Fruit fly (Drosophila melanogaster) whole organism, embryonic: ENCODE data around the gene mop.

Source experiments
- ATbp ChIP-seq: fragments of 200-800 bp; sonication (Bioruptor generic); optimal IDR thresholded peaks from 2 replicates; lab custom pipeline; 2017; ENCODE audit warnings: missing biosample characterization, mild to moderate bottlenecking, missing genetic modification characterization, missing genetic modification reagents
- Aef1 ChIP-seq: fragments of 200-800 bp; sonication (Bioruptor generic); IDR thresholded peaks from 3 replicates; pipeline ENCODE4 v1.3.6; 2022; ENCODE audit warnings: missing biosample characterization, missing genetic modification characterization
- B-H2 ChIP-seq: fragments of 200-800 bp; sonication (Bioruptor generic); optimal IDR thresholded peaks from 2 replicates; lab custom pipeline; 2018; ENCODE audit warnings: missing biosample characterization, mild to moderate bottlenecking, missing genetic modification characterization
- Blimp-1 ChIP-seq: fragments of 200-800 bp; sonication (Bioruptor generic); optimal IDR thresholded peaks from 3 replicates; lab custom pipeline; 2018; ENCODE audit warnings: missing biosample characterization, missing genetic modification characterization, mild to moderate bottlenecking, moderate library complexity, missing genetic modification reagents
- CG10565 ChIP-seq: fragments of 200-800 bp; sonication (Bioruptor generic); optimal IDR thresholded peaks from 3 replicates; lab custom pipeline; 2016; ENCODE audit warnings: missing biosample characterization, mild to moderate bottlenecking, missing genetic modification characterization
- CG10979 ChIP-seq: fragments of 200-800 bp; sonication (Bioruptor generic); optimal IDR thresholded peaks from 2 replicates; lab custom pipeline; 2018; ENCODE audit warnings: missing biosample characterization, mild to moderate bottlenecking, missing genetic modification characterization, moderate library complexity
- CG11456 ChIP-seq: fragments of 200-800 bp; sonication (Bioruptor generic); IDR thresholded peaks from 3 replicates; pipeline ENCODE4 v1.3.6; 2022; ENCODE audit warnings: missing biosample characterization, missing genetic modification characterization
- CG12769 ChIP-seq: fragments of 200-800 bp; sonication (Bioruptor generic); optimal IDR thresholded peaks from 2 replicates; lab custom pipeline; 2019; ENCODE audit warnings: missing biosample characterization, mild to moderate bottlenecking, missing genetic modification characterization, moderate library complexity
- CG15073 ChIP-seq: fragments of 200-800 bp; sonication (Bioruptor generic); optimal IDR thresholded peaks from 2 replicates; lab custom pipeline; 2016; ENCODE audit warnings: missing biosample characterization, missing genetic modification characterization
- CG17328 ChIP-seq: fragments of 200-800 bp; sonication (Bioruptor generic); IDR thresholded peaks from 2 replicates; pipeline ENCODE4 v1.3.6; 2022; ENCODE audit warnings: missing biosample characterization, missing genetic modification characterization
- CG17912 ChIP-seq: fragments of 200-800 bp; sonication (Bioruptor generic); optimal IDR thresholded peaks from 2 replicates; lab custom pipeline; 2018; ENCODE audit warnings: missing biosample characterization, mild to moderate bottlenecking, missing genetic modification characterization
- CG18011 ChIP-seq: fragments of 200-800 bp; sonication (Bioruptor generic); optimal IDR thresholded peaks from 2 replicates; lab custom pipeline; 2017; ENCODE audit warnings: missing biosample characterization, missing genetic modification characterization, mild to moderate bottlenecking, moderate library complexity, missing genotype
- CG2875 ChIP-seq: fragments of 200-800 bp; sonication (Bioruptor generic); optimal IDR thresholded peaks from 2 replicates; lab custom pipeline; 2017; ENCODE audit warnings: missing biosample characterization, mild to moderate bottlenecking, missing genetic modification characterization, missing genetic modification reagents
- CG31388 ChIP-seq: fragments of 200-800 bp; sonication (Bioruptor generic); optimal IDR thresholded peaks from 2 replicates; lab custom pipeline; 2016; ENCODE audit warnings: missing biosample characterization, missing genetic modification characterization
- CG3407 ChIP-seq: fragments of 200-800 bp; sonication (Bioruptor generic); optimal IDR thresholded peaks from 2 replicates; lab custom pipeline; 2018; ENCODE audit warnings: missing biosample characterization, mild to moderate bottlenecking, missing genetic modification characterization
- CG6175 ChIP-seq: fragments of 200-800 bp; sonication (Bioruptor generic); IDR thresholded peaks from 3 replicates; pipeline ENCODE4 v1.3.6; 2022; ENCODE audit warnings: missing biosample characterization, missing genetic modification characterization
- CG7271 ChIP-seq: fragments of 200-800 bp; sonication (Bioruptor generic); optimal IDR thresholded peaks from 2 replicates; lab custom pipeline; 2018; ENCODE audit warnings: missing biosample characterization, mild to moderate bottlenecking, missing genetic modification characterization, moderate library complexity
- CG8089 ChIP-seq: fragments of 200-800 bp; sonication (Bioruptor generic); optimal IDR thresholded peaks from 3 replicates; lab custom pipeline; 2016; ENCODE audit warnings: missing biosample characterization, missing genetic modification characterization
- CG9727 ChIP-seq: fragments of 200-800 bp; sonication (Bioruptor generic); optimal IDR thresholded peaks from 3 replicates; lab custom pipeline; 2017; ENCODE audit warnings: missing biosample characterization, mild to moderate bottlenecking, missing genetic modification characterization
- D19B ChIP-seq: fragments of 200-800 bp; sonication (Bioruptor generic); optimal IDR thresholded peaks from 2 replicates; lab custom pipeline; 2017; ENCODE audit warnings: missing biosample characterization, mild to moderate bottlenecking, missing genetic modification characterization
- Dip2 ChIP-seq: fragments of 200-800 bp; sonication (Bioruptor generic); IDR thresholded peaks from 2 replicates; pipeline ENCODE4 v1.3.6; 2022; ENCODE audit warnings: missing biosample characterization, missing genetic modification characterization
- Dp ChIP-seq: fragments of 200-800 bp; sonication (Bioruptor generic); optimal IDR thresholded peaks from 2 replicates; lab custom pipeline; 2018; ENCODE audit warnings: missing biosample characterization, mild to moderate bottlenecking, missing genetic modification characterization, moderate library complexity
- Ets97D ChIP-seq: fragments of 200-800 bp; sonication (Bioruptor generic); optimal IDR thresholded peaks from 3 replicates; lab custom pipeline; 2016; ENCODE audit warnings: missing biosample characterization, missing genetic modification characterization
- Fer1 ChIP-seq: fragments of 200-800 bp; sonication (Bioruptor generic); optimal IDR thresholded peaks from 2 replicates; lab custom pipeline; 2017; ENCODE audit warnings: missing biosample characterization, mild to moderate bottlenecking, missing genetic modification characterization
- HLH3B ChIP-seq: fragments of 200-800 bp; sonication (Bioruptor generic); IDR thresholded peaks from 2 replicates; pipeline ENCODE4 v1.3.6; 2022; ENCODE audit warnings: missing biosample characterization, missing genetic modification characterization
- Hr39 ChIP-seq: fragments of >200 bp; optimal IDR thresholded peaks from 2 replicates; lab custom pipeline; 2017
- Mad ChIP-seq: fragments of 200-800 bp; sonication (Bioruptor generic); optimal IDR thresholded peaks from 2 replicates; lab custom pipeline; 2016; ENCODE audit warnings: missing biosample characterization, missing genetic modification characterization
- NFAT ChIP-seq: fragments of 200-800 bp; sonication (Bioruptor generic); IDR thresholded peaks from 2 replicates; pipeline ENCODE4 v1.3.6; 2022; ENCODE audit warnings: missing biosample characterization, missing genetic modification characterization
- Ptx1 ChIP-seq: fragments of 200-800 bp; sonication (Bioruptor generic); IDR thresholded peaks from 2 replicates; pipeline ENCODE4 v1.3.6; 2022; ENCODE audit warnings: missing biosample characterization, missing genetic modification characterization
- cg ChIP-seq: fragments of 200-800 bp; sonication (Bioruptor generic); optimal IDR thresholded peaks from 3 replicates; lab custom pipeline; 2019; ENCODE audit warnings: missing biosample characterization, mild to moderate bottlenecking, missing genetic modification characterization, moderate library complexity
- dpn ChIP-seq, 2 experiments: fragments of 200-800 bp; sonication (Bioruptor generic); optimal IDR thresholded peaks; 3 replicates each; lab custom pipeline; 2016; ENCODE audit warnings: missing biosample characterization in 2 of 2, missing genetic modification characterization in 2 of 2
- fu2 ChIP-seq: fragments of 200-800 bp; sonication (Bioruptor generic); optimal IDR thresholded peaks from 2 replicates; lab custom pipeline; 2016; ENCODE audit warnings: missing biosample characterization, missing genetic modification characterization
- hb ChIP-seq: fragments of 200-800 bp; sonication (Bioruptor generic); IDR thresholded peaks from 3 replicates; pipeline ENCODE4 v1.3.6; 2022; ENCODE audit warnings: missing biosample characterization, missing genetic modification characterization; ENCODE audit not compliant: partially characterized antibody
- hkb ChIP-seq, 2 experiments: fragments of 200-800 bp in 1 of 2; fragments of >200 bp in 1 of 2; sonication (Bioruptor generic) in 1 of 2; IDR thresholded peaks in 1 of 2; optimal IDR thresholded peaks in 1 of 2; 2 replicates each; pipeline versions ENCODE4 v1.3.6 to Lab custom; 2017 to 2022; ENCODE audit warnings: missing biosample characterization in 1 of 2, missing genetic modification characterization in 1 of 2
- kah ChIP-seq: fragments of 200-800 bp; sonication (Bioruptor generic); optimal IDR thresholded peaks from 2 replicates; lab custom pipeline; 2018; ENCODE audit warnings: missing biosample characterization, mild to moderate bottlenecking, missing genetic modification characterization
- lbe ChIP-seq: fragments of 200-800 bp; sonication (Bioruptor generic); optimal IDR thresholded peaks from 2 replicates; lab custom pipeline; 2016; ENCODE audit warnings: missing biosample characterization, mild to moderate bottlenecking, missing genetic modification characterization
- nau ChIP-seq: fragments of 200-800 bp; sonication (Bioruptor generic); optimal IDR thresholded peaks from 3 replicates; lab custom pipeline; 2017; ENCODE audit warnings: missing biosample characterization, mild to moderate bottlenecking, missing genetic modification characterization, missing genetic modification reagents
- org-1 ChIP-seq: fragments of 200-800 bp; sonication (Bioruptor generic); optimal IDR thresholded peaks from 2 replicates; lab custom pipeline; 2017; ENCODE audit warnings: missing biosample characterization, missing genetic modification characterization
- otp ChIP-seq: fragments of 200-800 bp; sonication (Bioruptor generic); IDR thresholded peaks from 3 replicates; pipeline ENCODE4, ENCODE4 v1.3.6; 2022; ENCODE audit warnings: missing biosample characterization, missing genetic modification characterization
- pan ChIP-seq, 4 experiments: fragments of >200 bp in 3 of 4; fragments of 200-800 bp in 1 of 4; sonication (Bioruptor generic) in 1 of 4; optimal IDR thresholded peaks in 3 of 4; IDR thresholded peaks in 1 of 4; 2 replicates each; pipeline versions ENCODE4 v1.3.6 to Lab custom; 2017 to 2022; ENCODE audit warnings: missing biosample characterization in 2 of 4, missing genetic modification characterization in 2 of 4, mixed read lengths in 1 of 4
- pros ChIP-seq: fragments of 200-800 bp; sonication (Bioruptor generic); optimal IDR thresholded peaks from 3 replicates; lab custom pipeline; 2019; ENCODE audit warnings: missing biosample characterization, mild to moderate bottlenecking, missing genetic modification characterization, moderate library complexity
- so ChIP-seq: fragments of 200-800 bp; sonication (Bioruptor generic); IDR thresholded peaks from 3 replicates; pipeline ENCODE4 v1.3.6; 2022; ENCODE audit warnings: missing biosample characterization, missing genetic modification characterization
- sob ChIP-seq: fragments of 200-800 bp; sonication (Bioruptor generic); IDR thresholded peaks from 2 replicates; pipeline ENCODE4 v1.3.6; 2022; ENCODE audit warnings: missing biosample characterization, missing genetic modification characterization
- tll ChIP-seq, 2 experiments: fragments of 200-800 bp in 1 of 2; fragments of >200 bp in 1 of 2; sonication (Bioruptor generic) in 1 of 2; optimal IDR thresholded peaks; 2 replicates each; lab custom pipeline; 2017 to 2019; ENCODE audit warnings: missing biosample characterization in 2 of 2, missing genetic modification characterization in 2 of 2, mild to moderate bottlenecking in 1 of 2, moderate library complexity in 1 of 2
- tx ChIP-seq: fragments of 200-800 bp; sonication (Bioruptor generic); optimal IDR thresholded peaks from 2 replicates; lab custom pipeline; 2016; ENCODE audit warnings: missing biosample characterization, missing genetic modification characterization
- zen ChIP-seq: fragments of 200-800 bp; sonication (Bioruptor generic); optimal IDR thresholded peaks from 3 replicates; lab custom pipeline; 2018; ENCODE audit warnings: missing biosample characterization, mild to moderate bottlenecking, missing genetic modification characterization, moderate library complexity

Gene mop

DNA sequence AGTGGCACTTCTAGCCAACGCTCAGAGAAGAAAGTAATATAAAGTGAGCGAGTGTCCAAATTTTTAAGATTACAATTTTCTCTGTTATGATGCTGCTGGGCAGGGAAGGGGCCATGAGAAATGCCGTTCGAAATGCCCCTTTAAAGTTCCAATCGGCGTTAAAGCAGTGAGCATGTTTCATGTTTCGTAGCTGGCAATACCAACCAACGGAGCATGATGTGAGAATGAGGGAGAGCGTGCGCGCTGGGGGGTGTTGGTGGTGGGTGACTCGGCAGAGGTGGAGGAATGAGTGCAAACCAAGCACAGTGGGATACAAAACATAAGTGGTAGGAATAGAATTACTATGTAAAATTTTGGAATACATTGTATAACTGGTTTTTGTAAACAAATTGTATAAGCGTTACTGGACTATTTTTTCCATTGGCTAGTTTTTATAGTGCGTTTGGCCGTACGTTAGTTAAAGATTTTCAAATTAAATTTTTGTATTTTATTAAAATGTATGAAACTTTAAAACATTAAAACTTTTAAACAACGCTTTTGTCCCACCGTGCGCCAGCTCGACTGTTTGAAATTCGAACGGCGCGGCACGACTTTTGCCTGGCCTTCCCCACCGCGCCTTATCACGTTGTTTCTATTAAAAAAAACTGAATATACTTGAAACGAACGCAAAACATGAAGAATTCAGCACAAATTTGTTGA lies 16.7 kb downstream of the mop start (continued):
- TF ChIP-seq dpn (GFP tag; optimal IDR thresholded peaks at IDR 0.05; lab: Kevin White, UChicago) (peak; percentile 99 to 100), tll (GFP tag; optimal IDR thresholded peaks at IDR 0.05; lab: Kevin White, UChicago) (peak in 1 of 2 experiments; percentile 81), CG8089 (GFP tag; lab: Kevin White, UChicago) (peak; percentile 98), otp (GFP tag; lab: Robert Waterston, UW) (peak; percentile 99), hkb (optimal IDR thresholded peaks at IDR 0.05; lab: Kevin White, UChicago) (peak; percentile 4), hkb (GFP tag; IDR thresholded peaks at IDR 0.05; lab: Robert Waterston, UW) (peak; percentile 100), pan (optimal IDR thresholded peaks at IDR 0.05; lab: Kevin White, UChicago) (no peak), pan (GFP tag; optimal IDR thresholded peaks at IDR 0.05 in 1 of 2, IDR thresholded peaks at IDR 0.05 in 1 of 2) (peak in 1 of 2 experiments; percentile 99), D19B (peak; percentile 99), so (GFP tag; lab: Robert Waterston, UW) (peak; percentile 100), CG10979 (tag; lab: Kevin White, UChicago) (peak; percentile 100), CG6175 (peak; percentile 99), Hr39 (no peak), ATbp (GFP tag; lab: Kevin White, UChicago) (peak; percentile 100), pros (GFP tag; lab: Kevin White, UChicago) (peak; percentile 99), CG17328 (GFP tag; lab: Robert Waterston, UW) (peak; percentile 99), CG12769 (tag; lab: Kevin White, UChicago) (peak; percentile 97), kah (GFP tag; lab: Kevin White, UChicago) (peak; percentile 99), CG11456 (GFP tag; lab: Robert Waterston, UW) (peak; percentile 99), CG15073 (peak; percentile 91), Dp (peak; percentile 60), Aef1 (GFP tag; lab: Robert Waterston, UW) (peak; percentile 99), tx (GFP tag; lab: Kevin White, UChicago) (peak; percentile 99), CG7271 (peak; percentile 96), NFAT (GFP tag; lab: Robert Waterston, UW) (peak; percentile 99), CG3407 (GFP tag; lab: Kevin White, UChicago) (peak; percentile 99), zen (peak; percentile 99), CG10565 (GFP tag; lab: Kevin White, UChicago) (peak; percentile 97), CG2875 (peak; percentile 100), CG31388 (peak; percentile 98), Dip2 (GFP tag; lab: Robert Waterston, UW) (peak; percentile 85), HLH3B (peak; percentile 99), CG18011 (GFP tag; lab: Kevin White, UChicago) (peak; percentile 94), Blimp-1 (GFP tag; lab: Kevin White, UChicago) (peak; percentile 99), fu2 (GFP tag; lab: Kevin White, UChicago) (peak; percentile 99), CG9727 (GFP tag; lab: Kevin White, UChicago) (peak; percentile 100), hb (GFP tag; lab: Robert Waterston, UW) (peak; percentile 73), B-H2 (GFP tag; lab: Kevin White, UChicago) (peak; percentile 100), CG17912 (GFP tag; lab: Kevin White, UChicago) (peak; percentile 98), lbe (GFP tag; lab: Kevin White, UChicago) (peak; percentile 98), sob (peak; percentile 100), cg (GFP tag; lab: Kevin White, UChicago) (peak; percentile 29), org-1 (GFP tag; lab: Kevin White, UChicago) (peak; percentile 100), Ets97D (GFP tag; lab: Kevin White, UChicago) (peak; percentile 94), Fer1 (GFP tag; lab: Kevin White, UChicago) (peak; percentile 100), nau (GFP tag; lab: Kevin White, UChicago) (peak; percentile 100), Ptx1 (peak; percentile 100), Mad (GFP tag; lab: Kevin White, UChicago) (peak; percentile 99)
